Worm (Caenorhabditis elegans) whole organism, young adult: Measurements from ENCODE around the gene Y47D3A.21.

Experiments
- B0261.1 ChIP-seq: sonication (generic microtip); optimal IDR thresholded peaks from 2 replicates; lab custom pipeline; 2016; ENCODE audit warnings: mild to moderate bottlenecking, missing genetic modification characterization, moderate library complexity, missing compliant biosample characterization
- B0336.3 ChIP-seq: fragments of 200-800 bp; sonication (Bioruptor generic); IDR thresholded peaks from 2 replicates; pipeline ENCODE4 v1.3.6; 2022; ENCODE audit warnings: missing genetic modification characterization, missing compliant biosample characterization
- F23B12.7 ChIP-seq: sonication (generic microtip); optimal IDR thresholded peaks from 2 replicates; lab custom pipeline; 2017; ENCODE audit warnings: missing genetic modification characterization, mild to moderate bottlenecking, missing compliant biosample characterization, antibody characterized with exemption, moderate library complexity; ENCODE audit not compliant: insufficient read depth
- F57A8.1 ChIP-seq: fragments of 200-800 bp; sonication (Bioruptor generic); optimal IDR thresholded peaks from 2 replicates; lab custom pipeline; 2018; ENCODE audit warnings: mild to moderate bottlenecking, missing genetic modification characterization, moderate library complexity, missing compliant biosample characterization
- T26A5.8 ChIP-seq: sonication (generic microtip); optimal IDR thresholded peaks from 2 replicates; lab custom pipeline; 2016; ENCODE audit warnings: missing genetic modification characterization, missing compliant biosample characterization
- Y67H2A.10 ChIP-seq: fragments of 200-800 bp; sonication (Bioruptor generic); conservative IDR thresholded peaks from 2 replicates; pipeline ENCODE4 v1.3.6; 2022; ENCODE audit warnings: missing genetic modification reagents, missing genetic modification characterization, missing compliant biosample characterization
- Y79H2A.3 ChIP-seq: fragments of 200-800 bp; sonication (Bioruptor generic); conservative IDR thresholded peaks from 2 replicates; pipeline ENCODE4 v1.3.6; 2022; ENCODE audit warnings: missing genetic modification reagents, missing genetic modification characterization, missing compliant biosample characterization
- Y95B8A.8 ChIP-seq: fragments of 200-800 bp; sonication (Bioruptor generic); IDR thresholded peaks from 2 replicates; pipeline ENCODE4 v1.3.6; 2022; ENCODE audit warnings: missing genetic modification reagents, missing genetic modification characterization, missing compliant biosample characterization
- aptf-2 ChIP-seq: fragments of 200-800 bp; sonication (Bioruptor generic); conservative IDR thresholded peaks from 2 replicates; pipeline ENCODE4 v1.3.6; 2022; ENCODE audit warnings: missing genetic modification reagents, missing genetic modification characterization, missing compliant biosample characterization
- atf-7 ChIP-seq: sonication (generic microtip); optimal IDR thresholded peaks from 2 replicates; lab custom pipeline; 2017; ENCODE audit warnings: mild to moderate bottlenecking, missing genetic modification characterization, missing compliant biosample characterization
- attf-3 ChIP-seq: fragments of 200-800 bp; sonication (Bioruptor generic); conservative IDR thresholded peaks from 2 replicates; pipeline ENCODE4 v1.3.6; 2022; ENCODE audit warnings: missing genetic modification reagents, missing genetic modification characterization, missing compliant biosample characterization
- attf-5 ChIP-seq: fragments of 200-800 bp; sonication (Bioruptor generic); optimal IDR thresholded peaks from 2 replicates; lab custom pipeline; 2018; ENCODE audit warnings: mild to moderate bottlenecking, missing genetic modification characterization, missing compliant biosample characterization
- bed-2 ChIP-seq: fragments of 200-800 bp; sonication (Bioruptor generic); IDR thresholded peaks from 2 replicates; pipeline ENCODE4 v1.3.6; 2022; ENCODE audit warnings: missing genetic modification reagents, missing genetic modification characterization, missing compliant biosample characterization
- ccch-3 ChIP-seq: fragments of 200-800 bp; sonication (Bioruptor generic); optimal IDR thresholded peaks from 2 replicates; lab custom pipeline; 2018; ENCODE audit warnings: mild to moderate bottlenecking, missing genetic modification characterization, missing compliant biosample characterization
- cebp-1 ChIP-seq, 2 experiments: fragments of 200-800 bp in 1 of 2; sonication (Bioruptor generic) in 1 of 2; sonication (generic microtip) in 1 of 2; IDR thresholded peaks in 1 of 2; optimal IDR thresholded peaks in 1 of 2; 2 replicates each; pipeline versions ENCODE4 v1.3.6 to Lab custom; 2017 to 2022; ENCODE audit warnings: missing compliant biosample characterization in 2 of 2, missing genetic modification characterization in 2 of 2, mild to moderate bottlenecking in 1 of 2, missing genetic modification reagents in 1 of 2, moderate library complexity in 1 of 2
- cebp-2 ChIP-seq: fragments of 200-800 bp; sonication (Bioruptor generic); IDR thresholded peaks from 2 replicates; pipeline ENCODE4 v1.3.6; 2022; ENCODE audit warnings: missing genetic modification characterization, missing compliant biosample characterization
- ceh-79 ChIP-seq: sonication (generic microtip); optimal IDR thresholded peaks from 2 replicates; lab custom pipeline; 2017; ENCODE audit warnings: mild to moderate bottlenecking, missing genetic modification characterization, missing compliant biosample characterization
- dox-1 ChIP-seq: fragments of 200-800 bp; sonication (Bioruptor generic); IDR thresholded peaks from 2 replicates; pipeline ENCODE4 v1.3.6; 2022; ENCODE audit warnings: missing genetic modification reagents, missing genetic modification characterization, missing compliant biosample characterization
- dpl-1 ChIP-seq: fragments of 150-350 bp; optimal IDR thresholded peaks from 2 replicates; lab custom pipeline; 2014; ENCODE audit warnings: missing biosample characterization, missing genetic modification reagents, missing genetic modification characterization
- efl-1 ChIP-seq: fragments of 150-350 bp; optimal IDR thresholded peaks from 2 replicates; lab custom pipeline; 2014; ENCODE audit warnings: missing biosample characterization, missing genetic modification reagents, missing genetic modification characterization
- ets-4 ChIP-seq: fragments of 200-800 bp; sonication (Bioruptor generic); optimal IDR thresholded peaks from 2 replicates; lab custom pipeline; 2018; ENCODE audit warnings: mild to moderate bottlenecking, missing genetic modification characterization, missing compliant biosample characterization
- hmg-1.2 ChIP-seq: fragments of 200-800 bp; sonication (Bioruptor generic); IDR thresholded peaks from 2 replicates; pipeline ENCODE4 v1.3.6; 2022; ENCODE audit warnings: missing genetic modification reagents, missing genetic modification characterization, missing compliant biosample characterization
- lag-1 ChIP-seq: fragments of 200-800 bp; sonication (Bioruptor generic); IDR thresholded peaks from 2 replicates; pipeline ENCODE4 v1.3.6; 2022; ENCODE audit warnings: missing genetic modification reagents, missing genetic modification characterization, missing compliant biosample characterization
- let-526 ChIP-seq: fragments of 200-800 bp; sonication (Bioruptor generic); IDR thresholded peaks from 2 replicates; pipeline ENCODE4 v1.3.6; 2022; ENCODE audit warnings: missing genetic modification reagents, missing genetic modification characterization, missing compliant biosample characterization
- lin-35 ChIP-seq, 3 experiments: fragments of 150-350 bp in 2 of 3; sonication (generic microtip) in 1 of 3; optimal IDR thresholded peaks; 2 replicates each; lab custom pipeline; 2014 to 2018; ENCODE audit warnings: missing biosample characterization in 3 of 3, missing genetic modification characterization in 3 of 3, missing genetic modification reagents in 3 of 3
- lir-1 ChIP-seq: fragments of 200-800 bp; sonication (Bioruptor generic); conservative IDR thresholded peaks from 2 replicates; pipeline ENCODE4 v1.3.6; 2022; ENCODE audit warnings: missing genetic modification reagents, missing genetic modification characterization, missing compliant biosample characterization
- lsl-1 ChIP-seq: fragments of 200-800 bp; sonication (Bioruptor generic); optimal IDR thresholded peaks from 2 replicates; lab custom pipeline; 2018; ENCODE audit warnings: mild to moderate bottlenecking, missing genetic modification characterization, moderate library complexity, missing compliant biosample characterization
- lsy-27 ChIP-seq: sonication (generic microtip); optimal IDR thresholded peaks from 2 replicates; lab custom pipeline; 2017; ENCODE audit warnings: missing genetic modification characterization, mild to moderate bottlenecking, missing compliant biosample characterization, antibody characterized with exemption, missing genotype, borderline replicate concordance; ENCODE audit not compliant: insufficient read depth
- madf-3 ChIP-seq: fragments of 200-800 bp; sonication (Bioruptor generic); IDR thresholded peaks from 2 replicates; pipeline ENCODE4 v1.3.6; 2022; ENCODE audit warnings: missing genetic modification reagents, missing genetic modification characterization, missing compliant biosample characterization
- madf-8 ChIP-seq: fragments of 200-800 bp; sonication (Bioruptor generic); conservative IDR thresholded peaks from 2 replicates; pipeline ENCODE4 v1.3.6; 2022; ENCODE audit warnings: missing genetic modification reagents, missing genetic modification characterization, missing compliant biosample characterization
- nfya-1 ChIP-seq: sonication (generic microtip); optimal IDR thresholded peaks from 2 replicates; lab custom pipeline; 2017; ENCODE audit warnings: antibody characterized with exemption, missing compliant biosample characterization, missing genetic modification characterization, borderline replicate concordance; ENCODE audit not compliant: insufficient read depth
- nfya-2 ChIP-seq: fragments of 200-800 bp; sonication (Bioruptor generic); IDR thresholded peaks from 2 replicates; pipeline ENCODE4 v1.3.6; 2022; ENCODE audit warnings: missing genetic modification reagents, missing genetic modification characterization, missing compliant biosample characterization
- nhr-179 ChIP-seq: sonication (generic microtip); optimal IDR thresholded peaks from 2 replicates; lab custom pipeline; 2016; ENCODE audit warnings: mild to moderate bottlenecking, missing genetic modification characterization, missing compliant biosample characterization
- nhr-80 ChIP-seq: sonication (generic microtip); optimal IDR thresholded peaks from 2 replicates; lab custom pipeline; 2016; ENCODE audit warnings: missing genetic modification characterization, missing compliant biosample characterization
- rec-8 ChIP-seq, 2 experiments: sonication (generic microtip); optimal IDR thresholded peaks; 2 replicates each; lab custom pipeline; 2016; ENCODE audit warnings: mild to moderate bottlenecking in 2 of 2, missing genetic modification characterization in 2 of 2, missing genetic modification reagents in 2 of 2, missing genotype in 2 of 2, missing biosample characterization in 1 of 2, missing compliant biosample characterization in 1 of 2, moderate library complexity in 1 of 2
- sdz-38 ChIP-seq: sonication (generic microtip); optimal IDR thresholded peaks from 2 replicates; lab custom pipeline; 2016; ENCODE audit warnings: missing genotype, missing genetic modification characterization, missing compliant biosample characterization
- snpc-1.3 ChIP-seq: sonication (generic microtip); optimal IDR thresholded peaks from 2 replicates; lab custom pipeline; 2017; ENCODE audit warnings: missing genetic modification characterization, mild to moderate bottlenecking, missing compliant biosample characterization, antibody characterized with exemption, moderate library complexity, missing genotype, missing genetic modification reagents; ENCODE audit not compliant: insufficient read depth
- snpc-3.4 ChIP-seq: sonication (generic microtip); optimal IDR thresholded peaks from 2 replicates; lab custom pipeline; 2017; ENCODE audit warnings: missing genetic modification characterization, mild to moderate bottlenecking, missing compliant biosample characterization, antibody characterized with exemption, moderate library complexity, missing genotype, missing genetic modification reagents
- somi-1 ChIP-seq: fragments of 200-800 bp; sonication (Bioruptor generic); optimal IDR thresholded peaks from 2 replicates; lab custom pipeline; 2018; ENCODE audit warnings: mild to moderate bottlenecking, missing genetic modification characterization, missing compliant biosample characterization
- tbp1 ChIP-seq: fragments of 200-800 bp; sonication (Bioruptor generic); optimal IDR thresholded peaks from 2 replicates; lab custom pipeline; 2018; ENCODE audit warnings: mild to moderate bottlenecking, missing genetic modification characterization, missing compliant biosample characterization
- tbx-9 ChIP-seq: sonication (generic microtip); optimal IDR thresholded peaks from 2 replicates; lab custom pipeline; 2016; ENCODE audit warnings: borderline replicate concordance, missing genetic modification characterization, inconsistent platforms, missing compliant biosample characterization
- unc-130 ChIP-seq: sonication (generic microtip); optimal IDR thresholded peaks from 2 replicates; lab custom pipeline; 2016; ENCODE audit warnings: missing genetic modification reagents, missing genetic modification characterization, missing compliant biosample characterization
- ztf-18 ChIP-seq: sonication (generic microtip); optimal IDR thresholded peaks from 2 replicates; lab custom pipeline; 2016; ENCODE audit warnings: missing genotype, mild to moderate bottlenecking, missing genetic modification characterization, missing compliant biosample characterization
- ztf-25 ChIP-seq: fragments of 200-800 bp; sonication (Bioruptor generic); IDR thresholded peaks from 2 replicates; pipeline ENCODE4 v1.3.6; 2022; ENCODE audit warnings: missing genetic modification reagents, missing genetic modification characterization, missing compliant biosample characterization
- ztf-28 ChIP-seq: fragments of 200-800 bp; sonication (Bioruptor generic); IDR thresholded peaks from 2 replicates; pipeline ENCODE4 v1.3.6; 2022; ENCODE audit warnings: missing genetic modification reagents, missing genetic modification characterization, missing compliant biosample characterization
- ztf-3 ChIP-seq: fragments of 200-800 bp; sonication (Bioruptor generic); optimal IDR thresholded peaks from 2 replicates; lab custom pipeline; 2018; ENCODE audit warnings: mild to moderate bottlenecking, missing genetic modification characterization, missing compliant biosample characterization

The Y47D3A.21 gene

DNA sequence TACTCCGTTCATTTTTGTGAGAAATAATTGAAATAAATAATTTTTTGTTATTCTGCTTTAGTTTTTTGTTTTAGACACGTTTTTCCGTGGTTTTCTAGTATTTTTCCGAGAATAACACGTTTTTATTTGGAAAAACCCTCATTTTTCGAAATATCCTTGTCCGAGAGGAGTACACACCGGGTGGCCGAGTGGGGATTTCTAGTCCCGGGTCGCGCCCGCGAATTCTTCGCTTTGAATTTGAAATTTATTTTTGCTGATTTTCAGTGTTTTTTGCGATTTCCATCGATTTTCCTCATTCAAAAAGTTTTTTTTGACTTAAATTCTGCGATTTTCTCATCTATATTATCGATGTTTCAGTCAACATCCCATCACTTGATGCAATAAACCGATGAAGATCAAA, 11.8 kb upstream of the Y47D3A.21 start, which contains the start of the genes gly-9, mib-1 and smc-3 (continued):
- no peak for TF ChIP-seq atf-7
- TF ChIP-seq bed-2 (GFP tag; lab: Robert Waterston, UW) = peak; percentile 48; the same call in 1 of the 2 replicates
- TF ChIP-seq attf-5 (GFP tag; lab: Kevin White, UChicago) = no peak
- TF ChIP-seq lag-1 = no peak
- peak; percentile 59 for TF ChIP-seq dpl-1 (GFP tag; lab: Kevin White, UChicago)
- TF ChIP-seq let-526 = 0 out of 2 replicates have a peak, but pooled peaks have one; percentile 59
- TF ChIP-seq rec-8 (tag; optimal IDR thresholded peaks at IDR 0.05; lab: Kevin White, UChicago) = peak in 1 of 2 experiments; percentile 37
- TF ChIP-seq efl-1 = peak; percentile 73
- no peak for TF ChIP-seq F57A8.1 (GFP tag; lab: Kevin White, UChicago)
- no peak for TF ChIP-seq madf-3 (GFP tag; lab: Robert Waterston, UW)
- no peak for TF ChIP-seq ceh-79 (tag; lab: Kevin White, UChicago)
- TF ChIP-seq ccch-3 = no peak
- TF ChIP-seq nfya-2 (GFP tag; lab: Robert Waterston, UW) = no peak
- TF ChIP-seq B0336.3 (GFP tag; lab: Robert Waterston, UW) = 0 out of 2 replicates have a peak, but pooled peaks have one; percentile 39
- TF ChIP-seq somi-1 (GFP tag; lab: Kevin White, UChicago) = no peak
- TF ChIP-seq nfya-1 (tag; lab: Kevin White, UChicago) = no peak
- no peak for TF ChIP-seq ztf-3
- peak; percentile 64 for TF ChIP-seq madf-8
- TF ChIP-seq F23B12.7 (tag; lab: Kevin White, UChicago) = no peak
- 0 out of 2 replicates have a peak, but pooled peaks have one; percentile 25 for TF ChIP-seq lir-1 (GFP tag; lab: Robert Waterston, UW)
- TF ChIP-seq ztf-18 = no peak
- peak; percentile 24; the same call in 1 of the 2 replicates for TF ChIP-seq hmg-1.2 (GFP tag; lab: Robert Waterston, UW)
- no peak for TF ChIP-seq sdz-38 (tag; lab: Kevin White, UChicago)
- TF ChIP-seq nhr-179 (tag; lab: Kevin White, UChicago) = no peak
- TF ChIP-seq lsl-1 (GFP tag; lab: Kevin White, UChicago) = peak; percentile 45
- TF ChIP-seq tbx-9 (tag; lab: Kevin White, UChicago) = no peak
- TF ChIP-seq ztf-25 (GFP tag; lab: Robert Waterston, UW) = no peak
- peak; percentile 35 for TF ChIP-seq tbp1 (GFP tag; lab: Kevin White, UChicago)
- TF ChIP-seq unc-130 = peak; percentile 71
- TF ChIP-seq lsy-27 (tag; lab: Kevin White, UChicago) = no peak
- TF ChIP-seq ztf-28 = peak; percentile 76; the same call in 1 of the 2 replicates
- peak; percentile 69; the same call in 1 of the 2 replicates for TF ChIP-seq aptf-2 (GFP tag; lab: Robert Waterston, UW)
- 0 out of 2 replicates have a peak, but pooled peaks have one; percentile 21 for TF ChIP-seq Y79H2A.3 (GFP tag; lab: Robert Waterston, UW)
- TF ChIP-seq snpc-3.4 (tag; lab: Kevin White, UChicago) = no peak
- TF ChIP-seq T26A5.8 (tag; lab: Kevin White, UChicago) = no peak
- 0 out of 2 replicates have a peak, but pooled peaks have one; percentile 8 for TF ChIP-seq Y67H2A.10
- peak; percentile 74 for TF ChIP-seq dox-1 (GFP tag; lab: Robert Waterston, UW)
- no peak for TF ChIP-seq Y95B8A.8 (GFP tag; lab: Robert Waterston, UW)
- peak in 1 of 3 experiments; percentile 17 for TF ChIP-seq lin-35 (GFP tag; optimal IDR thresholded peaks at IDR 0.05; lab: Kevin White, UChicago)
- TF ChIP-seq ets-4 (GFP tag; lab: Kevin White, UChicago) = no peak
- TF ChIP-seq nhr-80 (tag; lab: Kevin White, UChicago) = no peak
- 0 out of 2 replicates have a peak, but pooled peaks have one; percentile 7 for TF ChIP-seq attf-3
- TF ChIP-seq snpc-1.3 (tag; lab: Kevin White, UChicago) = no peak
- no peak for TF ChIP-seq cebp-2
- no peak for TF ChIP-seq B0261.1 (tag; lab: Kevin White, UChicago)
- no peak for TF ChIP-seq cebp-1 (GFP tag; IDR thresholded peaks at IDR 0.05; lab: Robert Waterston, UW)
- TF ChIP-seq cebp-1 (tag; optimal IDR thresholded peaks at IDR 0.05; lab: Kevin White, UChicago) = peak; percentile 52
